Worm (Caenorhabditis elegans) whole organism, L4 larva: ENCODE results near the gene rps-14.

Source experiments
- F49E8.2 ChIP-seq: sonication (generic microtip); optimal IDR thresholded peaks from 2 replicates; lab custom pipeline; 2016; ENCODE audit warnings: missing compliant biosample characterization, mild to moderate bottlenecking, missing genetic modification characterization, borderline replicate concordance
- Y105C5A.15 ChIP-seq: fragments of 200-800 bp; sonication (Bioruptor generic); IDR thresholded peaks from 2 replicates; pipeline ENCODE4 v1.3.6; 2022; ENCODE audit warnings: missing genetic modification characterization, missing compliant biosample characterization
- Y48G9A.11 ChIP-seq: fragments of 200-800 bp; sonication (Bioruptor generic); IDR thresholded peaks from 2 replicates; pipeline ENCODE4 v1.3.6; 2022; ENCODE audit warnings: missing genetic modification reagents, missing genetic modification characterization, missing compliant biosample characterization
- aha-1 ChIP-seq: fragments of 150-350 bp; peaks from one replicate; lab custom pipeline; 2014; ENCODE audit warnings: missing biosample characterization, missing genetic modification characterization
- ama-1 ChIP-seq: fragments of 150-350 bp; optimal IDR thresholded peaks from 2 replicates; lab custom pipeline; 2014; ENCODE audit warnings: inconsistent platforms, mixed read lengths
- arid-1 ChIP-seq: fragments of 200-800 bp; sonication (Bioruptor generic); conservative IDR thresholded peaks from 2 replicates; pipeline ENCODE4 v1.3.6; 2022; ENCODE audit warnings: missing genetic modification reagents, missing genetic modification characterization, missing compliant biosample characterization
- ceh-28 ChIP-seq: fragments of 150-350 bp; optimal IDR thresholded peaks from 2 replicates; lab custom pipeline; 2014; ENCODE audit warnings: missing biosample characterization, missing genetic modification reagents, missing genetic modification characterization
- ceh-62 ChIP-seq: sonication (generic microtip); optimal IDR thresholded peaks from 2 replicates; lab custom pipeline; 2017; ENCODE audit warnings: missing biosample characterization, missing genetic modification characterization
- cey-2 ChIP-seq: sonication (generic microtip); optimal IDR thresholded peaks from 3 replicates; lab custom pipeline; 2017; ENCODE audit warnings: missing genetic modification characterization, mild to moderate bottlenecking, missing compliant biosample characterization, antibody characterized with exemption, borderline replicate concordance; ENCODE audit not compliant: insufficient read depth
- daf-19 ChIP-seq: fragments of 200-800 bp; sonication (Bioruptor generic); conservative IDR thresholded peaks from 2 replicates; pipeline ENCODE4 v1.3.6; 2022; ENCODE audit warnings: missing genetic modification characterization, missing compliant biosample characterization
- daf-8 ChIP-seq: fragments of 200-800 bp; sonication (Bioruptor generic); IDR thresholded peaks from 2 replicates; pipeline ENCODE4 v1.3.6; 2022; ENCODE audit warnings: missing genetic modification characterization, missing compliant biosample characterization
- dmd-6 ChIP-seq: fragments of 200-800 bp; sonication (Bioruptor generic); IDR thresholded peaks from 2 replicates; pipeline ENCODE4 v1.3.6; 2022; ENCODE audit warnings: missing genetic modification reagents, missing genetic modification characterization, missing compliant biosample characterization
- dpl-1 ChIP-seq: fragments of 150-350 bp; optimal IDR thresholded peaks from 2 replicates; lab custom pipeline; 2014; ENCODE audit warnings: missing biosample characterization, missing genetic modification reagents, missing genetic modification characterization
- egl-43 ChIP-seq: fragments of 200-800 bp; sonication (Bioruptor generic); IDR thresholded peaks from 2 replicates; pipeline ENCODE4 v1.3.6; 2022; ENCODE audit warnings: missing genetic modification reagents, missing genetic modification characterization, missing compliant biosample characterization
- jun-1 ChIP-seq: fragments of 150-350 bp; optimal IDR thresholded peaks from 2 replicates; lab custom pipeline; 2014; ENCODE audit warnings: missing biosample characterization, missing genetic modification reagents, missing genetic modification characterization
- lin-1 ChIP-seq: fragments of 200-800 bp; sonication (Bioruptor generic); IDR thresholded peaks from 2 replicates; pipeline ENCODE4 v1.3.6; 2022; ENCODE audit warnings: missing genetic modification reagents, missing genetic modification characterization, missing compliant biosample characterization
- lin-38 ChIP-seq: fragments of 200-800 bp; sonication (Bioruptor generic); IDR thresholded peaks from 2 replicates; pipeline ENCODE4 v1.3.6; 2022; ENCODE audit warnings: missing genetic modification reagents, missing genetic modification characterization, missing compliant biosample characterization
- madf-5 ChIP-seq, 2 experiments: fragments of 200-800 bp; sonication (Bioruptor generic); IDR thresholded peaks; 2 replicates each; pipeline ENCODE4 v1.3.6; 2022; ENCODE audit warnings: missing compliant biosample characterization in 2 of 2, missing genetic modification characterization in 2 of 2
- madf-9 ChIP-seq: fragments of 200-800 bp; sonication (Bioruptor generic); conservative IDR thresholded peaks from 2 replicates; pipeline ENCODE4 v1.3.6; 2022; ENCODE audit warnings: missing genetic modification reagents, missing genetic modification characterization, missing compliant biosample characterization
- mep-1 ChIP-seq: fragments of 150-350 bp; sonication (generic microtip); optimal IDR thresholded peaks from 3 replicates; lab custom pipeline; 2014; ENCODE audit warnings: missing biosample characterization, missing genetic modification characterization
- mxl-3 ChIP-seq: fragments of 200-800 bp; sonication (Bioruptor generic); optimal IDR thresholded peaks from 2 replicates; lab custom pipeline; 2018; ENCODE audit warnings: mild to moderate bottlenecking, missing genetic modification characterization, missing compliant biosample characterization
- nhr-102 ChIP-seq: sonication (generic microtip); optimal IDR thresholded peaks from 2 replicates; lab custom pipeline; 2016; ENCODE audit warnings: mild to moderate bottlenecking, missing genetic modification characterization, moderate library complexity, missing compliant biosample characterization
- nhr-111 ChIP-seq: fragments of 200-800 bp; sonication (Bioruptor generic); optimal IDR thresholded peaks from 2 replicates; lab custom pipeline; 2018; ENCODE audit warnings: mild to moderate bottlenecking, missing genetic modification characterization, missing compliant biosample characterization
- nhr-237 ChIP-seq: sonication (generic microtip); optimal IDR thresholded peaks from 2 replicates; lab custom pipeline; 2017; ENCODE audit warnings: missing biosample characterization, missing genetic modification characterization
- nhr-28 ChIP-seq: fragments of 150-350 bp; optimal IDR thresholded peaks from 2 replicates; lab custom pipeline; 2014; ENCODE audit warnings: missing biosample characterization, missing genetic modification characterization
- nhr-41 ChIP-seq: fragments of 200-800 bp; sonication (Bioruptor generic); IDR thresholded peaks from 2 replicates; pipeline ENCODE4 v1.3.6; 2022; ENCODE audit warnings: missing genetic modification reagents, missing genetic modification characterization, missing compliant biosample characterization
- nhr-77 ChIP-seq: fragments of 150-350 bp; optimal IDR thresholded peaks from 2 replicates; lab custom pipeline; 2014; ENCODE audit warnings: missing biosample characterization, missing genetic modification characterization
- pha-4 ChIP-seq, 2 experiments: fragments of 150-350 bp in 1 of 2; fragments of 200-800 bp in 1 of 2; sonication (Bioruptor generic) in 1 of 2; IDR thresholded peaks in 1 of 2; optimal IDR thresholded peaks in 1 of 2; 2 replicates each; pipeline versions ENCODE4 v1.3.6 to Lab custom; 2014 to 2022; ENCODE audit warnings: missing genetic modification characterization in 2 of 2, missing genetic modification reagents in 2 of 2, missing biosample characterization in 1 of 2, missing compliant biosample characterization in 1 of 2
- php-3 ChIP-seq: fragments of 200-800 bp; sonication (Bioruptor generic); IDR thresholded peaks from 2 replicates; pipeline ENCODE4 v1.3.6; 2022; ENCODE audit warnings: missing genetic modification reagents, missing genetic modification characterization, missing compliant biosample characterization
- saeg-2 ChIP-seq: fragments of 200-800 bp; sonication (Bioruptor generic); IDR thresholded peaks from 2 replicates; pipeline ENCODE4 v1.3.6; 2022; ENCODE audit warnings: missing genetic modification reagents, missing genetic modification characterization, missing compliant biosample characterization
- snpc-1.2 ChIP-seq: fragments of 200-800 bp; sonication (Bioruptor generic); IDR thresholded peaks from 2 replicates; pipeline ENCODE4 v1.3.6; 2022; ENCODE audit warnings: missing genetic modification reagents, missing genetic modification characterization, missing compliant biosample characterization
- snpc-4 ChIP-seq: fragments of 150-350 bp; optimal IDR thresholded peaks from 2 replicates; lab custom pipeline; 2014; ENCODE audit warnings: missing biosample characterization, missing genetic modification characterization
- spr-3 ChIP-seq: fragments of 200-800 bp; sonication (Bioruptor generic); optimal IDR thresholded peaks from 2 replicates; lab custom pipeline; 2018; ENCODE audit warnings: mild to moderate bottlenecking, missing genetic modification characterization, missing compliant biosample characterization
- unc-62 ChIP-seq, 3 experiments: fragments of 150-350 bp in 1 of 3; sonication (generic microtip); optimal IDR thresholded peaks in 2 of 3; peaks in 1 of 3; 1 replicate in 1 of 3; 2 replicates in 2 of 3; lab custom pipeline; 2014 to 2017; ENCODE audit warnings: missing biosample characterization in 3 of 3, missing genetic modification characterization in 3 of 3, missing genetic modification reagents in 3 of 3, missing genotype in 1 of 3
- zag-1 ChIP-seq: fragments of 150-350 bp; optimal IDR thresholded peaks from 2 replicates; lab custom pipeline; 2014; ENCODE audit warnings: missing biosample characterization, missing genetic modification characterization
- zip-11 ChIP-seq: fragments of 200-800 bp; sonication (Bioruptor generic); IDR thresholded peaks from 2 replicates; pipeline ENCODE4 v1.3.6; 2022; ENCODE audit warnings: missing genetic modification characterization, missing compliant biosample characterization
- zip-2 ChIP-seq: fragments of 150-350 bp; optimal IDR thresholded peaks from 2 replicates; lab custom pipeline; 2014; ENCODE audit warnings: missing biosample characterization, missing genetic modification characterization
- ztf-7 ChIP-seq: fragments of 150-350 bp; optimal IDR thresholded peaks from 2 replicates; lab custom pipeline; 2014; ENCODE audit warnings: missing biosample characterization, missing genetic modification characterization

The rps-14 gene

ce11 chrIII:7180613-7181012 lies 1.2 kb upstream of the rps-14 start, which contains the start of gene ndab-2 (continued):
- TF ChIP-seq ceh-62 (tag; lab: Kevin White, UChicago) (no peak), nhr-102 (tag; lab: Kevin White, UChicago) (no peak), zag-1 (tag; lab: Kevin White, UChicago) (no peak), ama-1 (peak; percentile 82), Y105C5A.15 (GFP tag; lab: Robert Waterston, UW) (peak; percentile 69; the same call in 1 of the 2 replicates), saeg-2 (no peak), snpc-1.2 (GFP tag; lab: Robert Waterston, UW) (peak; percentile 56; the same call in 1 of the 2 replicates), egl-43 (GFP tag; lab: Robert Waterston, UW) (peak; percentile 67; the same call in 1 of the 2 replicates), unc-62 (GFP tag; optimal IDR thresholded peaks at IDR 0.05 in 1 of 2; lab: Kevin White, UChicago) (peak in 1 of 2 experiments; percentile 17), unc-62 (tag; optimal IDR thresholded peaks at IDR 0.05; lab: Kevin White, UChicago) (no peak), mep-1 (tag; lab: Kevin White, UChicago) (no peak), madf-5 (GFP tag; IDR thresholded peaks at IDR 0.05; lab: Robert Waterston, UW) (0 out of 4 replicates have a peak, but pooled peaks have one; percentile 23 to 55), nhr-28 (no peak), nhr-77 (tag; lab: Kevin White, UChicago) (no peak)
- TF ChIP-seq, all 104 proteins: peak for 12

DNA sequence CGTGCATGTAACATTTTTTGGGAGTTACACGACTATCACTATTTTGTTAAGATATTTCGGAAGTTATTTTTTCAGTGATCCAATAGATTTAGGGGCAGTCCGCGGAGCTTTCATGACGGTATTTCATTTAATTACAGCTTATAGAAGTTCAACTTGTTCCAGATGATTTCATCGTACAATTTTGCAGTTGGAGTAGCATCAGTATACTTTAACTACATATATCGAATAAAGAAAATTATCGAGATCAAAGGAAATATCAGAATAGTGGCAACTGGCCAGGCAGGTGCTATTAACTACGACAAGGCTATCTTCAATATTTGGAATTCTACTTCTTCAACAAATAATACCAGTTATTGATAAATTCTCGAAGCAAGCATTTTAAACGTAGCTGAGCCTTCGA lies 891 bp downstream of the rps-14 start:
- 0 out of 2 replicates have a peak, but pooled peaks have one; percentile 41 for TF ChIP-seq Y105C5A.15 (GFP tag; lab: Robert Waterston, UW)
- TF ChIP-seq lin-38 (GFP tag; lab: Robert Waterston, UW): peak; percentile 48
- TF ChIP-seq daf-8: no peak
- 0 out of 2 replicates have a peak, but pooled peaks have one; percentile 35 for TF ChIP-seq lin-1 (GFP tag; lab: Robert Waterston, UW)
- TF ChIP-seq Y48G9A.11 (GFP tag; lab: Robert Waterston, UW): peak; percentile 39; the same call in 1 of the 2 replicates
- TF ChIP-seq pha-4 (GFP tag; IDR thresholded peaks at IDR 0.05; lab: Robert Waterston, UW): peak; percentile 16; the same call in 1 of the 2 replicates
- no peak for TF ChIP-seq pha-4 (tag; optimal IDR thresholded peaks at IDR 0.05; lab: Kevin White, UChicago)
- TF ChIP-seq daf-19 (GFP tag; lab: Robert Waterston, UW): 0 out of 2 replicates have a peak, but pooled peaks have one; percentile 40
- peak; percentile 65 for TF ChIP-seq F49E8.2 (tag; lab: Kevin White, UChicago)
- 0 out of 2 replicates have a peak, but pooled peaks have one; percentile 28 for TF ChIP-seq php-3 (GFP tag; lab: Robert Waterston, UW)
- TF ChIP-seq arid-1: no peak
- no peak for TF ChIP-seq spr-3
- no peak for TF ChIP-seq nhr-41 (GFP tag; lab: Robert Waterston, UW)
- TF ChIP-seq zip-2 (tag; lab: Kevin White, UChicago): no peak

DNA sequence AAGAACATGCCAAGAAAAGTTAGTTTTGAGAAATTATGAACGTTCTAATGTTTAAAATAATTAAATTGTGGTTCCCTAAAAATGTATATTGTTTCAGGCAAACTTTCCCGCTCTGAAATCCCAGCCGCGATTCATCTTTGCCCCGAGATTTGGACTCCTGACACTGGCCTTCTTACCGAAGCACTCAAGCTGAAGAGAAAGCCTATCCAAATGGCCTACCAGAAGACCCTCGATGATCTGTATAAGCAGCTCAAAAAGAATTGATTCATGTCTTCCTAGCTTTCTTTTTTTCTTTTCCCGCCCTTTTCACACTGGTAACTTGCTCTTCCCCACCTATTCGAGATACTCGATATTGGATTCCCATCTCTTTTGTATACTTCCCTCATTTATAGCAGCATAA lies 9.3 kb downstream of the rps-14 start:
- no peak for TF ChIP-seq madf-9 (GFP tag; lab: Robert Waterston, UW)
- peak; percentile 81 for TF ChIP-seq aha-1
- no peak for TF ChIP-seq dpl-1
- TF ChIP-seq ztf-7 (tag; lab: Kevin White, UChicago): no peak
- peak in 1 of 2 experiments; percentile 90 for TF ChIP-seq unc-62 (GFP tag; optimal IDR thresholded peaks at IDR 0.05 in 1 of 2; lab: Kevin White, UChicago)
- TF ChIP-seq unc-62 (tag; optimal IDR thresholded peaks at IDR 0.05; lab: Kevin White, UChicago): no peak
- no peak for TF ChIP-seq snpc-4 (tag; lab: Kevin White, UChicago)
- TF ChIP-seq zip-11 (GFP tag; lab: Robert Waterston, UW): no peak
- TF ChIP-seq, all 104 proteins: peak for 2

DNA sequence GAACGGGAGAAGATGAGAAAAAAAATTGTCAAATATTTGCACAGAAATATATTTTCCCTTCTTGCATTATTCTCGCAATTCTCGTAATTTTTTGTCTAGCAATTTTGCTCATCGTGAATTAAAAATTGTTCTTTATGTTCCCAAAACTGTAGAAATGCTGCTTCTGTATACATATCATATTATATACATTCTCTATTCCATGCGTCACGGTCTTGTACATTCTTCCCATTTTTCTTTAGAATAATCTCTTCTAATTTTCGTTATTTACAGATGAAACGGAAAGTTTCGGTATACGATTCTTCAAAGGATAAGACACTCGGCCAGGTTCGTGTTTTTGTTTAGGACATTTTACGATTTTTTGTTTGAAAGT lies 11.8 kb downstream of the rps-14 start, which contains the start of gene acs-4:
Gene acs-4 (plus strand): TSS at position 271 of the 370 bp plus-strand sequence.
- TF ChIP-seq jun-1 (tag; lab: Kevin White, UChicago): no peak
- TF ChIP-seq mxl-3 (GFP tag; lab: Kevin White, UChicago): no peak
- peak in 1 of 2 experiments; percentile 53 for TF ChIP-seq unc-62 (GFP tag; optimal IDR thresholded peaks at IDR 0.05 in 1 of 2; lab: Kevin White, UChicago)
- no peak for TF ChIP-seq unc-62 (tag; optimal IDR thresholded peaks at IDR 0.05; lab: Kevin White, UChicago)
- TF ChIP-seq dmd-6 (GFP tag; lab: Robert Waterston, UW): no peak
- no peak for TF ChIP-seq ceh-28 (tag; lab: Kevin White, UChicago)
- no peak for TF ChIP-seq nhr-237 (tag; lab: Kevin White, UChicago)
- TF ChIP-seq daf-19 (GFP tag; lab: Robert Waterston, UW): no peak
- TF ChIP-seq cey-2 (tag; lab: Kevin White, UChicago): no peak
- TF ChIP-seq nhr-111 (GFP tag; lab: Kevin White, UChicago): no peak
